Worm (Caenorhabditis elegans) whole organism, L3 larva: ENCODE data around the gene Y49F6A.12.

ENCODE experiments used
- R02D3.7 ChIP-seq: fragments of 150-350 bp; optimal IDR thresholded peaks from 2 replicates; lab custom pipeline; 2014; ENCODE audit warnings: missing biosample characterization, missing genetic modification characterization
- ama-1 ChIP-seq: fragments of 150-350 bp; optimal IDR thresholded peaks from 2 replicates; lab custom pipeline; 2018
- ceh-16 ChIP-seq: sonication (generic microtip); optimal IDR thresholded peaks from 2 replicates; lab custom pipeline; 2017; ENCODE audit warnings: missing biosample characterization, missing genetic modification characterization
- ceh-82 ChIP-seq: fragments of 150-350 bp; optimal IDR thresholded peaks from 2 replicates; lab custom pipeline; 2014; ENCODE audit warnings: missing biosample characterization, missing genetic modification characterization
- ceh-9 ChIP-seq: sonication (generic microtip); optimal IDR thresholded peaks from 2 replicates; lab custom pipeline; 2018; ENCODE audit warnings: missing biosample characterization, missing genetic modification characterization
- daf-12 ChIP-seq: fragments of 150-350 bp; optimal IDR thresholded peaks from 2 replicates; lab custom pipeline; 2014; ENCODE audit warnings: missing biosample characterization, missing genetic modification reagents, missing genetic modification characterization
- egl-27 ChIP-seq: sonication (generic microtip); optimal IDR thresholded peaks from 4 replicates; lab custom pipeline; 2017; ENCODE audit warnings: missing biosample characterization, missing genetic modification reagents, missing genetic modification characterization
- egl-5 ChIP-seq: fragments of 150-350 bp; optimal IDR thresholded peaks from 2 replicates; lab custom pipeline; 2017; ENCODE audit warnings: missing biosample characterization, missing genetic modification reagents, missing genetic modification characterization, inconsistent platforms
- elt-1 ChIP-seq: fragments of 150-350 bp; optimal IDR thresholded peaks from 2 replicates; lab custom pipeline; 2014; ENCODE audit warnings: missing biosample characterization, missing genetic modification characterization
- elt-2 ChIP-seq: sonication (generic microtip); optimal IDR thresholded peaks from 2 replicates; lab custom pipeline; 2016; ENCODE audit warnings: missing genetic modification reagents, mild to moderate bottlenecking, missing genetic modification characterization, missing compliant biosample characterization
- elt-3 ChIP-seq, 3 experiments: fragments of 150-350 bp in 1 of 3; sonication (generic microtip) in 2 of 3; optimal IDR thresholded peaks; 2 replicates in 2 of 3; 4 replicates in 1 of 3; lab custom pipeline; 2014 to 2017; ENCODE audit warnings: missing biosample characterization in 3 of 3, missing genetic modification characterization in 3 of 3
- eor-1 ChIP-seq, 2 experiments: fragments of 150-350 bp; optimal IDR thresholded peaks; 2 replicates each; lab custom pipeline; 2014 to 2018; ENCODE audit warnings: missing biosample characterization in 2 of 2, missing genetic modification characterization in 2 of 2
- fkh-10 ChIP-seq: sonication (generic microtip); optimal IDR thresholded peaks from 2 replicates; lab custom pipeline; 2017; ENCODE audit warnings: missing biosample characterization, missing genetic modification reagents, missing genetic modification characterization
- fkh-2 ChIP-seq: fragments of 150-350 bp; optimal IDR thresholded peaks from 2 replicates; lab custom pipeline; 2014; ENCODE audit warnings: missing biosample characterization, missing genetic modification reagents, missing genetic modification characterization
- hmg-11 ChIP-seq: sonication (generic microtip); optimal IDR thresholded peaks from 2 replicates; lab custom pipeline; 2016; ENCODE audit warnings: missing genetic modification characterization, missing compliant biosample characterization
- jun-1 ChIP-seq: fragments of 150-350 bp; optimal IDR thresholded peaks from 2 replicates; lab custom pipeline; 2014; ENCODE audit warnings: missing biosample characterization, missing genetic modification reagents, missing genetic modification characterization
- lin-39 ChIP-seq: fragments of 150-350 bp; optimal IDR thresholded peaks from 2 replicates; lab custom pipeline; 2018; ENCODE audit warnings: missing biosample characterization, missing genetic modification reagents, missing genetic modification characterization
- lsy-12 ChIP-seq: sonication (generic microtip); optimal IDR thresholded peaks from 2 replicates; lab custom pipeline; 2016; ENCODE audit warnings: mild to moderate bottlenecking, missing genetic modification characterization, missing compliant biosample characterization
- nfya-1 ChIP-seq: sonication (generic microtip); optimal IDR thresholded peaks from 2 replicates; lab custom pipeline; 2017; ENCODE audit warnings: missing genetic modification characterization, mild to moderate bottlenecking, missing compliant biosample characterization, antibody characterized with exemption, moderate library complexity; ENCODE audit not compliant: insufficient read depth
- nhr-11 ChIP-seq: fragments of 150-350 bp; optimal IDR thresholded peaks from 2 replicates; lab custom pipeline; 2014; ENCODE audit warnings: missing biosample characterization, missing genetic modification characterization
- nhr-12 ChIP-seq: fragments of 150-350 bp; optimal IDR thresholded peaks from 2 replicates; lab custom pipeline; 2014; ENCODE audit warnings: missing biosample characterization, missing genetic modification characterization
- nhr-237 ChIP-seq: fragments of 150-350 bp; optimal IDR thresholded peaks from 2 replicates; lab custom pipeline; 2014; ENCODE audit warnings: missing biosample characterization, missing genetic modification characterization
- nhr-28 ChIP-seq: fragments of 150-350 bp; optimal IDR thresholded peaks from 2 replicates; lab custom pipeline; 2014; ENCODE audit warnings: missing biosample characterization, missing genetic modification characterization
- nhr-76 ChIP-seq: fragments of 150-350 bp; sonication (generic microtip); optimal IDR thresholded peaks from 5 replicates; lab custom pipeline; 2014; ENCODE audit warnings: missing biosample characterization, missing genetic modification characterization
- nhr-77 ChIP-seq: fragments of 150-350 bp; optimal IDR thresholded peaks from 2 replicates; lab custom pipeline; 2014; ENCODE audit warnings: missing biosample characterization, missing genetic modification characterization
- pqm-1 ChIP-seq: fragments of 150-350 bp; optimal IDR thresholded peaks from 2 replicates; lab custom pipeline; 2017; ENCODE audit warnings: missing biosample characterization, missing genetic modification characterization, inconsistent platforms
- sea-2 ChIP-seq: fragments of 150-350 bp; sonication (generic microtip); optimal IDR thresholded peaks from 4 replicates; lab custom pipeline; 2014; ENCODE audit warnings: missing biosample characterization, missing genetic modification reagents, missing genetic modification characterization
- snpc-4 ChIP-seq: fragments of 150-350 bp; optimal IDR thresholded peaks from 2 replicates; lab custom pipeline; 2014; ENCODE audit warnings: missing biosample characterization, missing genetic modification characterization
- tbx-2 ChIP-seq: sonication (generic microtip); optimal IDR thresholded peaks from 2 replicates; lab custom pipeline; 2016; ENCODE audit warnings: mild to moderate bottlenecking, missing genetic modification characterization, missing compliant biosample characterization
- unc-39 ChIP-seq: sonication (generic microtip); optimal IDR thresholded peaks from 4 replicates; lab custom pipeline; 2017; ENCODE audit warnings: missing biosample characterization, missing genetic modification characterization
- zag-1 ChIP-seq: fragments of 150-350 bp; optimal IDR thresholded peaks from 2 replicates; lab custom pipeline; 2014; ENCODE audit warnings: missing biosample characterization, missing genetic modification characterization
- ztf-11 ChIP-seq: fragments of 150-350 bp; optimal IDR thresholded peaks from 2 replicates; lab custom pipeline; 2014; ENCODE audit warnings: missing biosample characterization, missing genetic modification characterization

The Y49F6A.12 gene

ce11 chrII:3616615-3617014 lies 21.2 kb downstream of the Y49F6A.12 start:
- no peak for TF ChIP-seq snpc-4 (tag; lab: Kevin White, UChicago)
- peak; percentile 98 for TF ChIP-seq nfya-1
- TF ChIP-seq eor-1 (tag; optimal IDR thresholded peaks at IDR 0.05; lab: Kevin White, UChicago), result no peak
- no peak for TF ChIP-seq fkh-10 (GFP tag; lab: Kevin White, UChicago)
- TF ChIP-seq fkh-2 (tag; lab: Kevin White, UChicago), result no peak
- no peak for TF ChIP-seq elt-2 (tag; lab: Kevin White, UChicago)

ce11 chrII:3617512-3617911 lies 22.1 kb downstream of the Y49F6A.12 start, which contains the start of gene F40E12.1:
TSS of gene F40E12.1 (plus strand) at chrII:3617812.
- TF ChIP-seq nhr-77, result no peak
- TF ChIP-seq elt-1, result no peak
- no peak for TF ChIP-seq ztf-11 (tag; lab: Kevin White, UChicago)
- TF ChIP-seq fkh-10 (GFP tag; lab: Kevin White, UChicago), result no peak
- no peak for TF ChIP-seq R02D3.7 (tag; lab: Kevin White, UChicago)
- TF ChIP-seq tbx-2, result no peak
- no peak for TF ChIP-seq nhr-237 (tag; lab: Kevin White, UChicago)
- no peak for TF ChIP-seq nfya-1
- no peak for TF ChIP-seq nhr-76 (tag; lab: Kevin White, UChicago)
- TF ChIP-seq lin-39 (tag; lab: Kevin White, UChicago), result no peak
- TF ChIP-seq fkh-2 (tag; lab: Kevin White, UChicago), result no peak

DNA sequence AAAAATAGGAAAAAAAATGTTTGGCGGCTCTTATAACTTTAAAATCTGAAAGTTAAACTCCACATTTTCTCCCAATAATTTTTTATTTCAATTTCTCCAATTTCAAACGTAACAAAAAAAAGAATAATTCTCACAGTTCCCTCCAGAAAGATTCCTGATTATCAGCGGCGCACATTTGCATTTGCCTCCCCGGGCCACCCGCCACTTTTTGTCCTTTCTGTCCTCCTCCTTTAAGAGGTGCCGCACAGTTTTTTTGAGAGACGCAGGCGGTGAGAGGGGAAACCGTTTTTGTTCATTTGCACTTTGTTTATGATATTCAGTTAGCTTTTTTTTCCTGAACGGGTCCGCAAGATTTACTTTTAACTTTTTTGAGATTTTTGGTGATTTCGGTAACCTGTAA lies 25.4 kb downstream of the Y49F6A.12 start:
- TF ChIP-seq nhr-11 (tag; lab: Kevin White, UChicago) (no peak), nhr-28 (tag; lab: Kevin White, UChicago) (no peak), nhr-77 (no peak), nhr-12 (no peak), daf-12 (tag; lab: Kevin White, UChicago) (no peak), lsy-12 (tag; lab: Kevin White, UChicago) (no peak), ama-1 (lab: Kevin White, UChicago) (no peak)

DNA sequence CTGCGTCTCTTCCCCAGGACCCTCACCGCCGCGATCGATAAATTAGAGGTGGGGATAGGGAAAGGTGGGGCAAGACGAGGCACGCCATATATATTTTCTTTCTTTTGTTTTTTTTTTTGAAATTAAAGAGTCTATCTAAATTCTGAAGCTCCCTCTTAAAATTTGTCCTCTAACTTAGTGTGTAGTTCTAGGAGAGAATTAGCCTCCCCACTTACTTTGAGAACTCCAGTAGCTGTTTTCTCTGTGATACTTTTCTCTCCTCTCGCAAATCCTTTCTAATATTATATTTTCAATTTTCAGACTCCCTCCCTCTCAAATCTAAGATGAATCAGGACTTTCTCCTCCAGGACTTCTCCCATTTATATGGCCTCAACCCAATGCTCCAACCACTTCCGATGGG lies 26.6 kb downstream of the Y49F6A.12 start, which contains the start of gene M151.7:
Gene M151.7 (plus strand): TSS at position 301 of the 400 bp plus-strand sequence.
- no peak for TF ChIP-seq jun-1 (tag; lab: Kevin White, UChicago)
- TF ChIP-seq hmg-11 (tag; lab: Kevin White, UChicago), result no peak
- TF ChIP-seq egl-27 (tag; lab: Kevin White, UChicago), result no peak
- TF ChIP-seq lin-39 (tag; lab: Kevin White, UChicago), result no peak
- no peak for TF ChIP-seq elt-3 (tag; optimal IDR thresholded peaks at IDR 0.05; lab: Kevin White, UChicago)
- no peak for TF ChIP-seq ceh-9 (tag; lab: Kevin White, UChicago)
- TF ChIP-seq, all 47 proteins: peak for 0

DNA sequence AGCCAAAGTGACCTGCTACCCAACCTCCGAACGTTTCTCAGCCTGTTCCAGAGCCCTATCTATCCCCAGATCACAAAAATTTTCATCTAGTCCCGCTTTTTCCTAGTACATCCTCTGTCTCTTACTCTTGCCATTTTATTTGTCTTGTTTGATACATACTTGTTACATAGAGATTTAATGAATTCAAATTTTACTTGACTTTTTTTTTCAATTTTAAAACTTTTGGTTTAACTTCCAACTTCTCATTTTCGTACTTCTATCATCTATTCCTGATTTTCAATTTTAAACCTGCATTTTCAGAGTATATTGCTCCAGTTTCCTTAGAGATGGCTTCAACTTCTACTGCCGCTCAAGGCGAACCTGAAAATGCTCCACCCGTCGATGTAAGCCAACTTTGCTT lies 31.4 kb downstream of the Y49F6A.12 start, which contains the start of gene M151.3:
Gene M151.3 (plus strand): TSS at position 301 of the 400 bp plus-strand sequence.
- TF ChIP-seq sea-2 (GFP tag; lab: Kevin White, UChicago), result no peak
- no peak for TF ChIP-seq fkh-2 (tag; lab: Kevin White, UChicago)
- no peak for TF ChIP-seq pqm-1 (tag; lab: Kevin White, UChicago)
- TF ChIP-seq unc-39 (tag; lab: Kevin White, UChicago), result no peak
- no peak for TF ChIP-seq lin-39 (tag; lab: Kevin White, UChicago)
- no peak for TF ChIP-seq zag-1 (tag; lab: Kevin White, UChicago)
- TF ChIP-seq, all 47 proteins: peak for 0

ce11 chrII:3630810-3631209 lies 35.4 kb downstream of the Y49F6A.12 start, which contains the start of gene M151.2:
TSS of gene M151.2 (plus strand) at chrII:3631110.
- TF ChIP-seq egl-5 (tag; lab: Kevin White, UChicago), result no peak
- TF ChIP-seq nhr-11 (tag; lab: Kevin White, UChicago), result no peak
- TF ChIP-seq ceh-16 (tag; lab: Kevin White, UChicago), result no peak
- TF ChIP-seq hmg-11 (tag; lab: Kevin White, UChicago), result no peak
- no peak for TF ChIP-seq fkh-2 (tag; lab: Kevin White, UChicago)
- TF ChIP-seq ceh-82, result no peak
